Worm (Caenorhabditis elegans) whole organism, young adult: ENCODE data around the gene T13A10.2.

Experiments
- ama-1 ChIP-seq, 3 experiments: fragments of 150-350 bp in 1 of 3; sonication (generic microtip) in 2 of 3; optimal IDR thresholded peaks; 2 replicates each; lab custom pipeline; 2014 to 2018; ENCODE audit warnings: missing biosample characterization in 2 of 3, missing genetic modification characterization in 2 of 3, missing genetic modification reagents in 2 of 3
- dox-1 ChIP-seq: fragments of 200-800 bp; sonication (Bioruptor generic); IDR thresholded peaks from 2 replicates; pipeline ENCODE4 v1.3.6; 2022; ENCODE audit warnings: missing genetic modification reagents, missing genetic modification characterization, missing compliant biosample characterization
- hlh-26 ChIP-seq: fragments of 200-800 bp; sonication (Bioruptor generic); conservative IDR thresholded peaks from 2 replicates; pipeline ENCODE4 v1.3.6; 2022; ENCODE audit warnings: missing genetic modification reagents, missing genetic modification characterization, missing compliant biosample characterization
- madf-10 ChIP-seq: sonication (generic microtip); optimal IDR thresholded peaks from 2 replicates; lab custom pipeline; 2016; ENCODE audit warnings: mild to moderate bottlenecking, missing genetic modification characterization, missing compliant biosample characterization
- nhr-80 ChIP-seq: sonication (generic microtip); optimal IDR thresholded peaks from 2 replicates; lab custom pipeline; 2016; ENCODE audit warnings: missing genetic modification characterization, missing compliant biosample characterization
- rec-8 ChIP-seq, 2 experiments: sonication (generic microtip); optimal IDR thresholded peaks; 2 replicates each; lab custom pipeline; 2016; ENCODE audit warnings: mild to moderate bottlenecking in 2 of 2, missing genetic modification characterization in 2 of 2, missing genetic modification reagents in 2 of 2, missing genotype in 2 of 2, missing biosample characterization in 1 of 2, missing compliant biosample characterization in 1 of 2, moderate library complexity in 1 of 2
- snpc-4 ChIP-seq, 5 experiments: fragments of 150-350 bp in 1 of 5; sonication (generic microtip) in 4 of 5; optimal IDR thresholded peaks; 2 replicates each; lab custom pipeline; 2014 to 2018; ENCODE audit warnings: missing genetic modification characterization in 5 of 5, missing biosample characterization in 3 of 5, antibody characterized with exemption in 2 of 5, mild to moderate bottlenecking in 2 of 5, missing compliant biosample characterization in 2 of 5, missing genotype in 2 of 5, moderate library complexity in 2 of 5, missing genetic modification reagents in 1 of 5
- tlf-1 ChIP-seq: fragments of 200-800 bp; sonication (Bioruptor generic); optimal IDR thresholded peaks from 2 replicates; lab custom pipeline; 2018; ENCODE audit warnings: mild to moderate bottlenecking, missing genetic modification characterization, missing compliant biosample characterization
- zfh-2 ChIP-seq: fragments of 200-800 bp; sonication (Bioruptor generic); conservative IDR thresholded peaks from 2 replicates; pipeline ENCODE4 v1.3.6; 2022; ENCODE audit warnings: missing genetic modification reagents, missing genetic modification characterization, missing compliant biosample characterization
- ztf-25 ChIP-seq: fragments of 200-800 bp; sonication (Bioruptor generic); IDR thresholded peaks from 2 replicates; pipeline ENCODE4 v1.3.6; 2022; ENCODE audit warnings: missing genetic modification reagents, missing genetic modification characterization, missing compliant biosample characterization

DNA sequence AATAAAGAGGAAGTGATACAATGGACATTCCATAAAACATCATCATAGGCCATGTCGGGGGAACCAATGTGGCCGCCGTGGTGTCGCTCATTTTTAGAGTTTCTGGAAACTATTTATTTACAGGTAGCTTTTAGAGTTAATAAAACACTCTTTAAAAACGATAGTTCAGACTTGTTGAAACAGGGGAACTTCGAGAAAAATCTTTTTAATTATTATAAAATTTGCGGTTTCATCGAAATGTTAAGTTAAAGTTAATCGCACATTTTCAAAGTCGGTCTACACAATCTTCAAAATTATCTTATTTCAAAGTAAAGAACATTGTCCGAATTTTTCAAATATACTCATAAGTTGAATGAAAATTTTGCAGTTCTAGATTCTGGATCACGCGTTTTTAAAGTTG is 31.2 kb downstream of the T13A10.2 start, which contains the start of gene ops-1:
- no peak for TF ChIP-seq dox-1 (GFP tag; lab: Robert Waterston, UW)
- TF ChIP-seq snpc-4 (GFP tag; optimal IDR thresholded peaks at IDR 0.05; lab: Kevin White, UChicago), result no peak
- no peak for TF ChIP-seq snpc-4 (tag; optimal IDR thresholded peaks at IDR 0.05; lab: Kevin White, UChicago)
- no peak for TF ChIP-seq madf-10 (tag; lab: Kevin White, UChicago)
- TF ChIP-seq ama-1 (optimal IDR thresholded peaks at IDR 0.05; lab: Kevin White, UChicago), result no peak
- TF ChIP-seq ama-1 (GFP tag; optimal IDR thresholded peaks at IDR 0.05; lab: Kevin White, UChicago), result no peak
- no peak for TF ChIP-seq hlh-26 (GFP tag; lab: Robert Waterston, UW)
- TF ChIP-seq tlf-1 (GFP tag; lab: Kevin White, UChicago), result no peak
- TF ChIP-seq ztf-25, result no peak
- no peak for TF ChIP-seq rec-8 (tag; optimal IDR thresholded peaks at IDR 0.05; lab: Kevin White, UChicago)
- TF ChIP-seq zfh-2 (GFP tag; lab: Robert Waterston, UW), result no peak
- no peak for TF ChIP-seq nhr-80 (tag; lab: Kevin White, UChicago)
